Worm (Caenorhabditis elegans) whole organism, L4 larva: ENCODE data around the gene nspc-4.

Experiments used
- daf-16 ChIP-seq, 3 experiments: sonication (generic microtip); optimal IDR thresholded peaks; 2 replicates each; lab custom pipeline; 2016 to 2017; ENCODE audit warnings: missing genetic modification characterization in 3 of 3, missing genetic modification reagents in 3 of 3, mild to moderate bottlenecking in 2 of 3, missing compliant biosample characterization in 2 of 3, missing biosample characterization in 1 of 3, moderate library complexity in 1 of 3
- egl-27 ChIP-seq: sonication (generic microtip); optimal IDR thresholded peaks from 3 replicates; lab custom pipeline; 2017; ENCODE audit warnings: missing biosample characterization, missing genetic modification reagents, missing genetic modification characterization
- ztf-11 ChIP-seq: fragments of 150-350 bp; optimal IDR thresholded peaks from 2 replicates; lab custom pipeline; 2014; ENCODE audit warnings: missing biosample characterization, missing genetic modification characterization

DNA sequence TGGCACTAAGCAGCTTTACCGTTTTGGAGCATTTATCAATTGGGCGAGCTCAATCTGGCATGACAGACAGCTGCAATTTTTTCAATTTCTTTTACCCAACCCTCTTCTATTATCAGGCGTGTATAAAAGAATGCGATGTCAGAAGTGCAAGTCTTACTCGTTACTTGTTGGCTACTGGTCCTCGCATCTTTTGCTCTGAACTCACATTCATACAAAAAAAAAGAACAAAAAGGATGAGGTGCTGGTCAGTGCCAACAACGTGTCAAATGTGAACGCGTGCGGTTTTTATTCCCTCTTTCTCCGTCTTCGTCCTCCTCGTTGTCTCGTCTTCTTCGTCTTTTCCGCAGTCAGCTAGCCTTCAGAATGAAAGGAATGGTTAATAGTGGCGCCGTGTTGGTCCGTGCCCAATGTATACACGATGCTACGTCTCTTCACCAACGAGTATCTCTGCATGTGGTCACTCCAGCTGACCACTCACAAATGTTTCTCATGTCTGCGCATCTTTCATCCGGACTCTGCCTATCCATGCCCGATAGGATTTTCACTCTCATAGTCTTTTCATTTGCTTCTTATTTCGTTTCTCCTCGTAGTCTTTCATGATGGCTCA, 27.8 kb upstream of the nspc-4 start:
- TF ChIP-seq ztf-11 (tag; lab: Kevin White, UChicago) (no peak), egl-27 (tag; lab: Kevin White, UChicago) (no peak), daf-16 (GFP tag; optimal IDR thresholded peaks at IDR 0.05; lab: Kevin White, UChicago) (no peak), daf-16 (tag; optimal IDR thresholded peaks at IDR 0.05; lab: Kevin White, UChicago) (peak; percentile 2)
